Worm (Caenorhabditis elegans) whole organism, L1 larva: ENCODE data around the gene cls-3.

Experiments
- C04F5.9 ChIP-seq: sonication (generic microtip); optimal IDR thresholded peaks from 2 replicates; lab custom pipeline; 2016; ENCODE audit warnings: missing genetic modification characterization, missing compliant biosample characterization
- C16A3.4 ChIP-seq: fragments of 150-350 bp; optimal IDR thresholded peaks from 2 replicates; lab custom pipeline; 2014; ENCODE audit warnings: missing biosample characterization, missing genetic modification characterization
- F16B12.6 ChIP-seq: fragments of 150-350 bp; optimal IDR thresholded peaks from 2 replicates; lab custom pipeline; 2014; ENCODE audit warnings: missing biosample characterization, missing genetic modification characterization
- aha-1 ChIP-seq: fragments of 150-350 bp; optimal IDR thresholded peaks from 2 replicates; lab custom pipeline; 2014; ENCODE audit warnings: missing biosample characterization, missing genetic modification characterization
- ama-1 ChIP-seq: fragments of 150-350 bp; optimal IDR thresholded peaks from 2 replicates; lab custom pipeline; 2014
- ceh-63 ChIP-seq: fragments of 200-800 bp; sonication (Bioruptor generic); optimal IDR thresholded peaks from 2 replicates; lab custom pipeline; 2018; ENCODE audit warnings: mild to moderate bottlenecking, missing genetic modification characterization, missing compliant biosample characterization
- ceh-90 ChIP-seq: sonication (generic microtip); optimal IDR thresholded peaks from 2 replicates; lab custom pipeline; 2016; ENCODE audit warnings: missing genetic modification characterization, missing compliant biosample characterization
- dpl-1 ChIP-seq, 3 experiments: fragments of 150-350 bp in 2 of 3; sonication (generic microtip) in 1 of 3; optimal IDR thresholded peaks; 2 replicates each; lab custom pipeline; 2014 to 2017; ENCODE audit warnings: missing biosample characterization in 3 of 3, missing genetic modification characterization in 3 of 3, missing genetic modification reagents in 3 of 3
- efl-1 ChIP-seq, 4 experiments: fragments of 150-350 bp; optimal IDR thresholded peaks in 3 of 4; peaks in 1 of 4; 1 replicate in 1 of 4; 2 replicates in 3 of 4; lab custom pipeline; 2014; ENCODE audit warnings: missing biosample characterization in 2 of 4, missing genetic modification characterization in 2 of 4, missing genetic modification reagents in 2 of 4
- efl-3 ChIP-seq: fragments of 200-800 bp; sonication (Bioruptor generic); optimal IDR thresholded peaks from 2 replicates; lab custom pipeline; 2018; ENCODE audit warnings: mild to moderate bottlenecking, missing genetic modification characterization, missing compliant biosample characterization
- elt-2 ChIP-seq: sonication (generic microtip); optimal IDR thresholded peaks from 2 replicates; lab custom pipeline; 2016; ENCODE audit warnings: missing genetic modification characterization, mild to moderate bottlenecking, inconsistent platforms, missing compliant biosample characterization, missing genetic modification reagents
- ets-5 ChIP-seq: fragments of 200-800 bp; sonication (Bioruptor generic); IDR thresholded peaks from 2 replicates; pipeline ENCODE4 v1.3.6; 2022; ENCODE audit warnings: missing genetic modification characterization, missing compliant biosample characterization
- fos-1 ChIP-seq: fragments of 150-350 bp; optimal IDR thresholded peaks from 2 replicates; lab custom pipeline; 2014; ENCODE audit warnings: missing biosample characterization, missing genetic modification characterization
- hpl-2 ChIP-seq: fragments of 150-350 bp; optimal IDR thresholded peaks from 2 replicates; lab custom pipeline; 2014; ENCODE audit warnings: missing biosample characterization, missing genetic modification reagents, missing genetic modification characterization
- jun-1 ChIP-seq: fragments of 150-350 bp; optimal IDR thresholded peaks from 2 replicates; lab custom pipeline; 2014; ENCODE audit warnings: missing biosample characterization, missing genetic modification reagents, missing genetic modification characterization
- lin-13 ChIP-seq: fragments of 150-350 bp; optimal IDR thresholded peaks from 2 replicates; lab custom pipeline; 2014; ENCODE audit warnings: missing biosample characterization, missing genetic modification reagents, missing genetic modification characterization
- lin-14 ChIP-seq: fragments of 200-800 bp; sonication (Bioruptor generic); optimal IDR thresholded peaks from 2 replicates; lab custom pipeline; 2018; ENCODE audit warnings: mild to moderate bottlenecking, missing genetic modification characterization, moderate library complexity, missing compliant biosample characterization
- lin-15B ChIP-seq: fragments of 150-350 bp; sonication (generic microtip); optimal IDR thresholded peaks from 3 replicates; lab custom pipeline; 2014; ENCODE audit warnings: missing biosample characterization, missing genetic modification characterization
- lin-35 ChIP-seq, 2 experiments: fragments of 150-350 bp; optimal IDR thresholded peaks; 2 replicates each; lab custom pipeline; 2014; ENCODE audit warnings: missing biosample characterization in 2 of 2, missing genetic modification characterization in 2 of 2, missing genetic modification reagents in 2 of 2
- lsy-2 ChIP-seq, 2 experiments: fragments of 150-350 bp; optimal IDR thresholded peaks; 2 replicates each; lab custom pipeline; 2014; ENCODE audit warnings: missing biosample characterization in 2 of 2, missing genetic modification characterization in 2 of 2
- mef-2 ChIP-seq: fragments of 150-350 bp; optimal IDR thresholded peaks from 2 replicates; lab custom pipeline; 2014; ENCODE audit warnings: missing biosample characterization, missing genetic modification characterization
- mep-1 ChIP-seq: fragments of 150-350 bp; optimal IDR thresholded peaks from 2 replicates; lab custom pipeline; 2014; ENCODE audit warnings: missing biosample characterization, missing genetic modification characterization
- nhr-11 ChIP-seq: fragments of 150-350 bp; optimal IDR thresholded peaks from 2 replicates; lab custom pipeline; 2014; ENCODE audit warnings: missing biosample characterization, missing genetic modification characterization
- nhr-237 ChIP-seq: fragments of 150-350 bp; optimal IDR thresholded peaks from 2 replicates; lab custom pipeline; 2014; ENCODE audit warnings: missing biosample characterization, missing genetic modification characterization
- nhr-47 ChIP-seq: sonication (generic microtip); optimal IDR thresholded peaks from 2 replicates; lab custom pipeline; 2016; ENCODE audit warnings: mild to moderate bottlenecking, missing genetic modification characterization, moderate library complexity, missing compliant biosample characterization
- nhr-71 ChIP-seq: sonication (generic microtip); optimal IDR thresholded peaks from 2 replicates; lab custom pipeline; 2016; ENCODE audit warnings: mild to moderate bottlenecking, missing genetic modification characterization, moderate library complexity, missing compliant biosample characterization
- nhr-84 ChIP-seq: sonication (generic microtip); optimal IDR thresholded peaks from 2 replicates; lab custom pipeline; 2017; ENCODE audit warnings: missing biosample characterization, missing genetic modification characterization
- nhr-85 ChIP-seq: sonication (generic microtip); peaks from one replicate; lab custom pipeline; 2016; ENCODE audit warnings: missing genetic modification characterization, inconsistent platforms, missing compliant biosample characterization
- nhr-90 ChIP-seq: sonication (generic microtip); optimal IDR thresholded peaks from 2 replicates; lab custom pipeline; 2016; ENCODE audit warnings: mild to moderate bottlenecking, missing genetic modification characterization, missing compliant biosample characterization; ENCODE audit not compliant: poor library complexity
- pag-3 ChIP-seq: sonication (generic microtip); optimal IDR thresholded peaks from 2 replicates; lab custom pipeline; 2017; ENCODE audit warnings: missing genetic modification characterization, mild to moderate bottlenecking, missing compliant biosample characterization, antibody characterized with exemption, borderline replicate concordance; ENCODE audit not compliant: insufficient read depth
- rnt-1 ChIP-seq: sonication (generic microtip); optimal IDR thresholded peaks from 2 replicates; lab custom pipeline; 2016; ENCODE audit warnings: mild to moderate bottlenecking, missing genetic modification characterization, moderate library complexity, missing compliant biosample characterization
- skn-1 ChIP-seq: fragments of 150-350 bp; optimal IDR thresholded peaks from 2 replicates; lab custom pipeline; 2014; ENCODE audit warnings: missing biosample characterization, missing genetic modification characterization
- snu-23 ChIP-seq: sonication (generic microtip); optimal IDR thresholded peaks from 2 replicates; lab custom pipeline; 2016; ENCODE audit warnings: missing genetic modification characterization, missing compliant biosample characterization
- sox-4 ChIP-seq: sonication (generic microtip); optimal IDR thresholded peaks from 2 replicates; lab custom pipeline; 2016; ENCODE audit warnings: missing genetic modification characterization, missing compliant biosample characterization
- sptf-1 ChIP-seq: fragments of 150-350 bp; optimal IDR thresholded peaks from 2 replicates; lab custom pipeline; 2014; ENCODE audit warnings: missing biosample characterization, missing genetic modification characterization
- sup-37 ChIP-seq: fragments of 200-800 bp; sonication (Bioruptor generic); optimal IDR thresholded peaks from 2 replicates; lab custom pipeline; 2018; ENCODE audit warnings: mild to moderate bottlenecking, missing genetic modification characterization, missing compliant biosample characterization
- swsn-7 ChIP-seq: sonication (generic microtip); optimal IDR thresholded peaks from 2 replicates; lab custom pipeline; 2016; ENCODE audit warnings: missing genetic modification characterization, missing compliant biosample characterization
- tbx-2 ChIP-seq: sonication (generic microtip); optimal IDR thresholded peaks from 2 replicates; lab custom pipeline; 2016; ENCODE audit warnings: missing genetic modification characterization, missing compliant biosample characterization
- tlp-1 ChIP-seq: fragments of 150-350 bp; optimal IDR thresholded peaks from 2 replicates; lab custom pipeline; 2014; ENCODE audit warnings: missing biosample characterization, missing genetic modification characterization
- unc-130 ChIP-seq: fragments of 150-350 bp; optimal IDR thresholded peaks from 2 replicates; lab custom pipeline; 2017; ENCODE audit warnings: missing biosample characterization, missing genetic modification characterization, inconsistent platforms
- vab-15 ChIP-seq: sonication (generic microtip); optimal IDR thresholded peaks from 2 replicates; lab custom pipeline; 2017; ENCODE audit warnings: missing genotype, mild to moderate bottlenecking, missing genetic modification characterization, missing compliant biosample characterization
- zip-4 ChIP-seq: fragments of 200-800 bp; sonication (Bioruptor generic); optimal IDR thresholded peaks from 2 replicates; lab custom pipeline; 2018; ENCODE audit warnings: mild to moderate bottlenecking, missing genetic modification characterization, moderate library complexity, missing compliant biosample characterization
- ztf-4 ChIP-seq: fragments of 150-350 bp; optimal IDR thresholded peaks from 2 replicates; lab custom pipeline; 2014; ENCODE audit warnings: missing biosample characterization, missing genetic modification characterization

cls-3 gene

DNA sequence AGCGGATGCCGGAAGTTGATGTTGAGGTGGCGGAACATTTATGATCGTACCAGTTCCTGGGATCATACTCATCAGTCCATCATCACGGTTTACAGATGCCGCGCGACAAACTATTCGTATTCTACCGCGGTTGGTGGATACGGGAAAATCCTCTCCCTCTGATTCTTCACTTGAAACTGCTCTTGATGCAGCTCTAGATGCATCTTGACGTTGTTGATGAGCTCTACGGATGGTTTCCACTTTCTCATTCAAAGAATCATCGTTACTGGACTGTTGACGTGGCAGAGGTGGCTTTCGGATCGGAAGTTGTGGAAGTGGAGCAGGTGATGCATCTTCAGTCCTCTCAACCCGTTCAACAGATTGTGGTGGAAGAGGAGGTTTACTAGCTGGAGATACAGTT is 41.8 kb downstream of the cls-3 start:
- no peak for TF ChIP-seq lin-15B (tag; lab: Kevin White, UChicago)
- TF ChIP-seq lsy-2 (tag; optimal IDR thresholded peaks at IDR 0.05; lab: Kevin White, UChicago), result no peak
- no peak for TF ChIP-seq hpl-2
- TF ChIP-seq elt-2, result no peak
- TF ChIP-seq nhr-90 (tag; lab: Kevin White, UChicago), result no peak
- no peak for TF ChIP-seq vab-15 (tag; lab: Kevin White, UChicago)
- TF ChIP-seq nhr-47 (tag; lab: Kevin White, UChicago), result no peak
- TF ChIP-seq ceh-90 (tag; lab: Kevin White, UChicago), result no peak
- no peak for TF ChIP-seq ets-5 (GFP tag; lab: Robert Waterston, UW)

DNA sequence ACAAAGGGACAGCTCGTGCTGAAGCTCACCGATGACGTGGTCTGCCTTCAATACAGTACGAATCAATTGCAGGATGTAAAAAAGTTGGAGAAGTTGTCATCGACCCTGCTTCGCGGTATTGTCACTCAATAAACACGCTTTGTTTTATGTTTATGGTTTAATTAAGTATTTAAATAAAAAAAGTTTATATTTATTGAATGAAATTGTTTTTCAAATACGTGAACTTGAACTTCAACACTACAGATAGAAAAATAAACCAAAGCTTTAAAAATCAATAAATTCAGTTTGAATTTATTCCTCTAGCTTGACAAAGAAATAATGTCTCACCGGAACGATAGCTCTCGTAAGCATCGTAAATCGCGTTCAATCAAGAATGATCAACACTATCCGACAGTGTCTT is 45.1 kb downstream of the cls-3 start, which contains the start of gene ZK512.8:
TSS of gene ZK512.8 (plus strand) at position 301 of the 400 bp plus-strand sequence.
- TF ChIP-seq unc-130 (tag; lab: Kevin White, UChicago) (no peak), tbx-2 (tag; lab: Kevin White, UChicago) (no peak), ceh-90 (tag; lab: Kevin White, UChicago) (no peak), zip-4 (no peak), pag-3 (no peak), ztf-4 (no peak), nhr-85 (tag; lab: Kevin White, UChicago) (no peak)

DNA sequence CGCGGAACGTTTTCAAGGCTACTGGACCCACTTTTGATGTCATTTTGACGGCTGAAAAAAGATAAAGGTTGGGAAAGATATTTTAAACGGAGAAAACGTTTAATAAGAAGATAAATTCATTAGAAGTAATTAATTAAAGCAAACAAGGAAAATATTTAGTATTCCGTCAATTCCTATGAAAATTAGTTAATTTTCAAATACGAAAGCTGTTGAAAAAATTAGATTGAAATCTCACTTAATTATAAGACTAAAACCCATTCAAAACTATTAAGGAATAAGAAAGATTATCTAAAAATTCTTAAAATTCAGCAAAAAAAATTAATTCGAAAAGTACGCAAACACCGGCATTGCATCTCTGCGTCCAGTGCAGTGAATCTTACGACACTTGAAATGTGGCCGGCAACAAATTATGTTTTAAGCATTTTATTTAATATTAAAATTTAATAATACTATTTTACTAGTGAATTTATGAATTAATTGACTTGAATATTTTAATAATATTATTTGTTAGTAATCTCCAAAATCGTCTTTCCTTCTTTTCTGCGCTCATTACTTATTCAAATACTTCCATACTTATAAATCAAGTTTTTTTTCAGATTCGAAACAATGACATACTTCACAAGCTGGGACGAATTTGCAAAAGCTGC is 46.0 kb downstream of the cls-3 start, which contains the start of the genes ZK512.2 and ZK512.4:
TSS of gene ZK512.2 (minus strand) at position 51 of the 647 bp plus-strand sequence.
TSS of gene ZK512.4 (plus strand) at position 597 of the 647 bp plus-strand sequence.
- no peak for TF ChIP-seq aha-1 (tag; lab: Kevin White, UChicago)
- TF ChIP-seq sox-4 (tag; lab: Kevin White, UChicago), result no peak
- TF ChIP-seq snu-23 (GFP tag; lab: Kevin White, UChicago), result peak; percentile 35
- TF ChIP-seq dpl-1 (GFP tag; optimal IDR thresholded peaks at IDR 0.05; lab: Kevin White, UChicago), result peak; percentile 14 to 58 (median 30)
- TF ChIP-seq ama-1 (lab: Kevin White, UChicago), result no peak
- TF ChIP-seq nhr-84, result no peak
- TF ChIP-seq rnt-1 (tag; lab: Kevin White, UChicago), result peak; percentile 3
- no peak for TF ChIP-seq nhr-237 (tag; lab: Kevin White, UChicago)
- peak; percentile 19 for TF ChIP-seq C16A3.4 (tag; lab: Kevin White, UChicago)
- peak; percentile 11 to 37 for TF ChIP-seq lin-35 (GFP tag; optimal IDR thresholded peaks at IDR 0.05; lab: Kevin White, UChicago)
- no peak for TF ChIP-seq tlp-1 (tag; lab: Kevin White, UChicago)
- no peak for TF ChIP-seq efl-3 (GFP tag; lab: Kevin White, UChicago)
- TF ChIP-seq efl-1 (optimal IDR thresholded peaks at IDR 0.05; lab: Kevin White, UChicago), result peak; percentile 20 to 27
- TF ChIP-seq efl-1 (GFP tag; optimal IDR thresholded peaks at IDR 0.05 in 1 of 2; lab: Kevin White, UChicago), result peak; percentile 58 to 91
- no peak for TF ChIP-seq C04F5.9 (tag; lab: Kevin White, UChicago)
- TF ChIP-seq tbx-2 (tag; lab: Kevin White, UChicago), result no peak
- no peak for TF ChIP-seq lin-14 (GFP tag; lab: Kevin White, UChicago)
- TF ChIP-seq mef-2 (tag; lab: Kevin White, UChicago), result no peak
- TF ChIP-seq ets-5 (GFP tag; lab: Robert Waterston, UW), result no peak
- TF ChIP-seq sup-37, result no peak
- peak; percentile 3 for TF ChIP-seq swsn-7 (tag; lab: Kevin White, UChicago)
- peak; percentile 42 to 51 for TF ChIP-seq lsy-2 (tag; optimal IDR thresholded peaks at IDR 0.05; lab: Kevin White, UChicago)
- peak; percentile 23 for TF ChIP-seq nhr-71
- no peak for TF ChIP-seq lin-13 (GFP tag; lab: Kevin White, UChicago)
- TF ChIP-seq nhr-11 (tag; lab: Kevin White, UChicago), result no peak
- no peak for TF ChIP-seq sptf-1 (tag; lab: Kevin White, UChicago)
- no peak for TF ChIP-seq ztf-4
- TF ChIP-seq mep-1 (tag; lab: Kevin White, UChicago), result peak; percentile 56
- peak; percentile 80 for TF ChIP-seq F16B12.6 (tag; lab: Kevin White, UChicago)
- TF ChIP-seq zip-4, result no peak
- no peak for TF ChIP-seq ceh-90 (tag; lab: Kevin White, UChicago)
- peak; percentile 26 for TF ChIP-seq skn-1 (tag; lab: Kevin White, UChicago)
- TF ChIP-seq ceh-63 (GFP tag; lab: Kevin White, UChicago), result no peak
- peak; percentile 20 for TF ChIP-seq nhr-47 (tag; lab: Kevin White, UChicago)
- TF ChIP-seq fos-1 (tag; lab: Kevin White, UChicago), result no peak
- TF ChIP-seq jun-1 (tag; lab: Kevin White, UChicago), result no peak
- no peak for TF ChIP-seq hpl-2
- TF ChIP-seq, all 84 proteins: peak for 13
